Worm (Caenorhabditis elegans) whole organism, young adult: Measurements from ENCODE around the gene Y50D7A.1.

Experiments used
- B0035.1 ChIP-seq: sonication (generic microtip); optimal IDR thresholded peaks from 2 replicates; lab custom pipeline; 2016; ENCODE audit warnings: missing genetic modification characterization, mild to moderate bottlenecking, missing compliant biosample characterization, missing genotype, missing genetic modification reagents
- B0261.1 ChIP-seq: sonication (generic microtip); optimal IDR thresholded peaks from 2 replicates; lab custom pipeline; 2016; ENCODE audit warnings: mild to moderate bottlenecking, missing genetic modification characterization, moderate library complexity, missing compliant biosample characterization
- C17E4.6 ChIP-seq: fragments of 200-800 bp; sonication (Bioruptor generic); IDR thresholded peaks from 2 replicates; pipeline ENCODE4 v1.3.6; 2022; ENCODE audit warnings: missing genetic modification reagents, missing genetic modification characterization, missing compliant biosample characterization
- F22D6.2 ChIP-seq: sonication (generic microtip); optimal IDR thresholded peaks from 2 replicates; lab custom pipeline; 2016; ENCODE audit warnings: mild to moderate bottlenecking, missing genetic modification characterization, missing compliant biosample characterization
- F52B5.7 ChIP-seq: sonication (generic microtip); optimal IDR thresholded peaks from 2 replicates; lab custom pipeline; 2016; ENCODE audit warnings: mild to moderate bottlenecking, missing genetic modification characterization, missing compliant biosample characterization
- K11D2.4 ChIP-seq: fragments of 200-800 bp; sonication (Bioruptor generic); IDR thresholded peaks from 2 replicates; pipeline ENCODE4 v1.3.6; 2022; ENCODE audit warnings: missing genetic modification reagents, missing genetic modification characterization, missing compliant biosample characterization
- Y53F4B.3 ChIP-seq: fragments of 200-800 bp; sonication (Bioruptor generic); IDR thresholded peaks from 2 replicates; pipeline ENCODE4 v1.3.6; 2022; ENCODE audit warnings: missing genetic modification reagents, missing genetic modification characterization, missing compliant biosample characterization
- Y53G8AR.9 ChIP-seq: fragments of 200-800 bp; sonication (Bioruptor generic); conservative IDR thresholded peaks from 2 replicates; pipeline ENCODE4 v1.3.6; 2022; ENCODE audit warnings: missing genetic modification reagents, missing genetic modification characterization, missing compliant biosample characterization
- ZK185.1 ChIP-seq: sonication (generic microtip); optimal IDR thresholded peaks from 2 replicates; lab custom pipeline; 2016; ENCODE audit warnings: mild to moderate bottlenecking, missing genetic modification characterization, missing compliant biosample characterization; ENCODE audit not compliant: poor library complexity, severe bottlenecking
- attf-3 ChIP-seq: fragments of 200-800 bp; sonication (Bioruptor generic); conservative IDR thresholded peaks from 2 replicates; pipeline ENCODE4 v1.3.6; 2022; ENCODE audit warnings: missing genetic modification reagents, missing genetic modification characterization, missing compliant biosample characterization
- attf-5 ChIP-seq: fragments of 200-800 bp; sonication (Bioruptor generic); optimal IDR thresholded peaks from 2 replicates; lab custom pipeline; 2018; ENCODE audit warnings: mild to moderate bottlenecking, missing genetic modification characterization, missing compliant biosample characterization
- attf-6 ChIP-seq: fragments of 200-800 bp; sonication (Bioruptor generic); IDR thresholded peaks from 2 replicates; pipeline ENCODE4 v1.3.6; 2022; ENCODE audit warnings: missing genetic modification reagents, missing genetic modification characterization, missing compliant biosample characterization
- ceh-27 ChIP-seq: fragments of 200-800 bp; sonication (Bioruptor generic); optimal IDR thresholded peaks from 2 replicates; lab custom pipeline; 2018; ENCODE audit warnings: mild to moderate bottlenecking, missing genetic modification characterization, moderate library complexity, missing compliant biosample characterization
- ceh-40 ChIP-seq: fragments of 200-800 bp; sonication (Bioruptor generic); IDR thresholded peaks from 2 replicates; pipeline ENCODE4 v1.3.6; 2022; ENCODE audit warnings: missing genetic modification characterization, missing compliant biosample characterization
- ceh-79 ChIP-seq: sonication (generic microtip); optimal IDR thresholded peaks from 2 replicates; lab custom pipeline; 2017; ENCODE audit warnings: mild to moderate bottlenecking, missing genetic modification characterization, missing compliant biosample characterization
- dox-1 ChIP-seq: fragments of 200-800 bp; sonication (Bioruptor generic); IDR thresholded peaks from 2 replicates; pipeline ENCODE4 v1.3.6; 2022; ENCODE audit warnings: missing genetic modification reagents, missing genetic modification characterization, missing compliant biosample characterization
- ekl-4 ChIP-seq: fragments of 200-800 bp; sonication (Bioruptor generic); IDR thresholded peaks from 2 replicates; pipeline ENCODE4 v1.3.6; 2022; ENCODE audit warnings: missing genetic modification reagents, missing genetic modification characterization, missing compliant biosample characterization
- fkh-3 ChIP-seq: sonication (generic microtip); optimal IDR thresholded peaks from 2 replicates; lab custom pipeline; 2016; ENCODE audit warnings: mild to moderate bottlenecking, missing genetic modification characterization, missing compliant biosample characterization
- him-1 ChIP-seq: sonication (generic microtip); optimal IDR thresholded peaks from 2 replicates; lab custom pipeline; 2016; ENCODE audit warnings: missing genotype, missing genetic modification reagents, missing genetic modification characterization, missing compliant biosample characterization
- hlh-12 ChIP-seq: sonication (generic microtip); optimal IDR thresholded peaks from 2 replicates; lab custom pipeline; 2016; ENCODE audit warnings: missing genetic modification characterization, missing compliant biosample characterization
- hmg-1.2 ChIP-seq: fragments of 200-800 bp; sonication (Bioruptor generic); IDR thresholded peaks from 2 replicates; pipeline ENCODE4 v1.3.6; 2022; ENCODE audit warnings: missing genetic modification reagents, missing genetic modification characterization, missing compliant biosample characterization
- hmg-20 ChIP-seq: fragments of 200-800 bp; sonication (Bioruptor generic); IDR thresholded peaks from 2 replicates; pipeline ENCODE4 v1.3.6; 2022; ENCODE audit warnings: missing genetic modification reagents, missing genetic modification characterization, missing compliant biosample characterization
- hrde-1 ChIP-seq: sonication (generic microtip); optimal IDR thresholded peaks from 2 replicates; lab custom pipeline; 2016; ENCODE audit warnings: missing genetic modification characterization, mild to moderate bottlenecking, missing compliant biosample characterization, moderate library complexity, missing genotype, missing genetic modification reagents, borderline replicate concordance
- lin-26 ChIP-seq: fragments of 200-800 bp; sonication (Bioruptor generic); IDR thresholded peaks from 2 replicates; pipeline ENCODE4 v1.3.6; 2022; ENCODE audit warnings: missing genetic modification reagents, missing genetic modification characterization, missing compliant biosample characterization
- lin-35 ChIP-seq, 3 experiments: fragments of 150-350 bp in 2 of 3; sonication (generic microtip) in 1 of 3; optimal IDR thresholded peaks; 2 replicates each; lab custom pipeline; 2014 to 2018; ENCODE audit warnings: missing biosample characterization in 3 of 3, missing genetic modification characterization in 3 of 3, missing genetic modification reagents in 3 of 3
- lsl-1 ChIP-seq: fragments of 200-800 bp; sonication (Bioruptor generic); optimal IDR thresholded peaks from 2 replicates; lab custom pipeline; 2018; ENCODE audit warnings: mild to moderate bottlenecking, missing genetic modification characterization, moderate library complexity, missing compliant biosample characterization
- madf-3 ChIP-seq: fragments of 200-800 bp; sonication (Bioruptor generic); IDR thresholded peaks from 2 replicates; pipeline ENCODE4 v1.3.6; 2022; ENCODE audit warnings: missing genetic modification reagents, missing genetic modification characterization, missing compliant biosample characterization
- mel-28 ChIP-seq: sonication (generic microtip); optimal IDR thresholded peaks from 2 replicates; lab custom pipeline; 2016; ENCODE audit warnings: borderline replicate concordance, mild to moderate bottlenecking, missing genetic modification characterization, missing compliant biosample characterization
- mxl-1 ChIP-seq: sonication (generic microtip); optimal IDR thresholded peaks from 2 replicates; lab custom pipeline; 2016; ENCODE audit warnings: missing genetic modification characterization, missing compliant biosample characterization
- nfya-2 ChIP-seq: fragments of 200-800 bp; sonication (Bioruptor generic); IDR thresholded peaks from 2 replicates; pipeline ENCODE4 v1.3.6; 2022; ENCODE audit warnings: missing genetic modification reagents, missing genetic modification characterization, missing compliant biosample characterization
- nhr-80 ChIP-seq: sonication (generic microtip); optimal IDR thresholded peaks from 2 replicates; lab custom pipeline; 2016; ENCODE audit warnings: missing genetic modification characterization, missing compliant biosample characterization
- pha-4 ChIP-seq: fragments of 150-350 bp; sonication (generic microtip); optimal IDR thresholded peaks from 2 replicates; lab custom pipeline; 2014; ENCODE audit warnings: missing biosample characterization, missing genetic modification reagents, missing genetic modification characterization
- rcor-1 ChIP-seq: fragments of 200-800 bp; sonication (Bioruptor generic); IDR thresholded peaks from 2 replicates; pipeline ENCODE4 v1.3.6; 2022; ENCODE audit warnings: missing genetic modification reagents, missing genetic modification characterization, missing compliant biosample characterization
- rpc-1 ChIP-seq, 2 experiments: fragments of 150-350 bp in 1 of 2; sonication (generic microtip) in 1 of 2; optimal IDR thresholded peaks; 2 replicates each; lab custom pipeline; 2014 to 2018; ENCODE audit warnings: missing biosample characterization in 1 of 2, missing genetic modification characterization in 1 of 2, missing genetic modification reagents in 1 of 2, missing genotype in 1 of 2
- sdz-38 ChIP-seq: sonication (generic microtip); optimal IDR thresholded peaks from 2 replicates; lab custom pipeline; 2016; ENCODE audit warnings: missing genotype, missing genetic modification characterization, missing compliant biosample characterization
- sea-2 ChIP-seq: fragments of 200-800 bp; sonication (Bioruptor generic); IDR thresholded peaks from 2 replicates; pipeline ENCODE4 v1.3.6; 2022; ENCODE audit warnings: missing genetic modification characterization, missing compliant biosample characterization
- snpc-1.3 ChIP-seq: sonication (generic microtip); optimal IDR thresholded peaks from 2 replicates; lab custom pipeline; 2017; ENCODE audit warnings: missing genetic modification characterization, mild to moderate bottlenecking, missing compliant biosample characterization, antibody characterized with exemption, moderate library complexity, missing genotype, missing genetic modification reagents; ENCODE audit not compliant: insufficient read depth
- snpc-4 ChIP-seq, 5 experiments: fragments of 150-350 bp in 1 of 5; sonication (generic microtip) in 4 of 5; optimal IDR thresholded peaks; 2 replicates each; lab custom pipeline; 2014 to 2018; ENCODE audit warnings: missing genetic modification characterization in 5 of 5, missing biosample characterization in 3 of 5, antibody characterized with exemption in 2 of 5, mild to moderate bottlenecking in 2 of 5, missing compliant biosample characterization in 2 of 5, missing genotype in 2 of 5, moderate library complexity in 2 of 5, missing genetic modification reagents in 1 of 5
- sptf-2 ChIP-seq: fragments of 200-800 bp; sonication (Bioruptor generic); optimal IDR thresholded peaks from 2 replicates; lab custom pipeline; 2018; ENCODE audit warnings: mild to moderate bottlenecking, missing genetic modification characterization, missing compliant biosample characterization
- tbp1 ChIP-seq: fragments of 200-800 bp; sonication (Bioruptor generic); optimal IDR thresholded peaks from 2 replicates; lab custom pipeline; 2018; ENCODE audit warnings: mild to moderate bottlenecking, missing genetic modification characterization, missing compliant biosample characterization
- tbx-9 ChIP-seq: sonication (generic microtip); optimal IDR thresholded peaks from 2 replicates; lab custom pipeline; 2016; ENCODE audit warnings: borderline replicate concordance, missing genetic modification characterization, inconsistent platforms, missing compliant biosample characterization
- unc-130 ChIP-seq: sonication (generic microtip); optimal IDR thresholded peaks from 2 replicates; lab custom pipeline; 2016; ENCODE audit warnings: missing genetic modification reagents, missing genetic modification characterization, missing compliant biosample characterization
- zim-3 ChIP-seq: sonication (generic microtip); optimal IDR thresholded peaks from 2 replicates; lab custom pipeline; 2017; ENCODE audit warnings: mild to moderate bottlenecking, missing genetic modification characterization, moderate library complexity, missing compliant biosample characterization
- ztf-22 ChIP-seq: fragments of 200-800 bp; sonication (Bioruptor generic); optimal IDR thresholded peaks from 2 replicates; lab custom pipeline; 2018; ENCODE audit warnings: mild to moderate bottlenecking, missing genetic modification characterization, moderate library complexity, missing compliant biosample characterization
- ztf-6 ChIP-seq: fragments of 200-800 bp; sonication (Bioruptor generic); IDR thresholded peaks from 2 replicates; pipeline ENCODE4 v1.3.6; 2022; ENCODE audit warnings: missing genetic modification reagents, missing genetic modification characterization, missing compliant biosample characterization

The Y50D7A.1 gene

DNA sequence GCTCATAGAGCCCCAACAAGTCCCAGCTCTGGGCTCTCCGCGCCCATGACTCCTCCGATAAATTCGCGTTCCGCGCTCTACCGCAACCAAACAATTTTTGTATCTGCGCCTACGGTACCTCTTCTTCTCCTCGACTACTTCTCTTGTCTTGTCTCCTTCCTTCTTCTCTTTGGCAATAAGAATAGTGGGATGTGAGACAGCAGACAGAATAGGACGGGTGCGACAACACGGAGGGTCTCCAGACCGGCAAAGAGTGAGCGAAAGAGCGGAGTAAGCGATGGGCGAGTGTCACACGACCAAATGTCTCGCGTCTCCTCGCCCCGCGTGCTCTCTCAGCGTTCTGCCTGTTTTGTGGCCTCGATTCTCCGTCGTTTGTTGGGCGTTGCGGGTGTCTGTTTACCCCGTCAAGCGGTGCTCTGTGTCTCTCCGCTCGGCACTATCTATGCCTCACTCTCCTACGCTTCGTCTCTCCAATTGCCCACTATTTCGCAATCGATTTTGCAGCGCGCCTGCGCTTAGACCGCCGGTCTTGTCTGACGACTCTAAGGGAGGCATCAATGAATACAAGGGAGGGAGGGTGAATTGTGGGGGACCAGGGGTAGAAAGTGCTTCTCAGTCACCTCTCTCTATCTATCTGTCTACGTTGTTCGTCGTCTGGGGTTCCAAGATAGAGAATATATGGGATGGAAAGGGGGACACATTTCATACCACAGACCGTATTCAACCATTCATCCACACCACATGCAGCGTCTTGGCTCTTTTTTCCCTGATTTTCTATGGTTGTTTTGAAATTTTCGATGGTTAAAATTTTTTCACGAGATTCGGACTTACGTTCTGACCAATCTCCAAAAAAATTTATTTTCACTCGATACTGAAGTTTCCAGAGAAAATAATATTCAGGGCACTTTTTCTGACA lies 62.4 kb downstream of the Y50D7A.1 start, which contains the start of gene gei-4 (continued):
- TF ChIP-seq K11D2.4 (no peak), mel-28 (peak; percentile 24), ceh-79 (peak; percentile 40), sdz-38 (tag; lab: Kevin White, UChicago) (no peak), nfya-2 (GFP tag; lab: Robert Waterston, UW) (no peak), snpc-1.3 (tag; lab: Kevin White, UChicago) (no peak), C17E4.6 (no peak), snpc-4 (GFP tag; optimal IDR thresholded peaks at IDR 0.05; lab: Kevin White, UChicago) (no peak), snpc-4 (tag; optimal IDR thresholded peaks at IDR 0.05; lab: Kevin White, UChicago) (peak in 2 of 4 experiments; percentile 55 to 79), hmg-1.2 (peak; percentile 98), sptf-2 (GFP tag; lab: Kevin White, UChicago) (peak; percentile 86), fkh-3 (tag; lab: Kevin White, UChicago) (no peak), nhr-80 (tag; lab: Kevin White, UChicago) (peak; percentile 91), pha-4 (tag; lab: Kevin White, UChicago) (no peak), lsl-1 (no peak), attf-5 (peak; percentile 85), Y53F4B.3 (GFP tag; lab: Robert Waterston, UW) (no peak), lin-26 (GFP tag; lab: Robert Waterston, UW) (peak; percentile 46; the same call in 1 of the 2 replicates), attf-6 (no peak), tbx-9 (tag; lab: Kevin White, UChicago) (no peak), Y53G8AR.9 (GFP tag; lab: Robert Waterston, UW) (peak; percentile 73; the same call in 1 of the 2 replicates), lin-35 (GFP tag; optimal IDR thresholded peaks at IDR 0.05; lab: Kevin White, UChicago) (peak in 1 of 3 experiments; percentile 52), hrde-1 (no peak), rcor-1 (GFP tag; lab: Robert Waterston, UW) (0 out of 2 replicates have a peak, but pooled peaks have one; percentile 5), ceh-40 (GFP tag; lab: Robert Waterston, UW) (no peak), hlh-12 (no peak), F52B5.7 (tag; lab: Kevin White, UChicago) (no peak), tbp1 (GFP tag; lab: Kevin White, UChicago) (peak; percentile 50), ceh-27 (GFP tag; lab: Kevin White, UChicago) (peak; percentile 82), ekl-4 (peak; percentile 64), attf-3 (peak; percentile 48; the same call in 1 of the 2 replicates), ZK185.1 (tag; lab: Kevin White, UChicago) (no peak), him-1 (no peak), B0035.1 (tag; lab: Kevin White, UChicago) (peak; percentile 63), mxl-1 (peak; percentile 28), F22D6.2 (peak; percentile 51), ztf-22 (GFP tag; lab: Kevin White, UChicago) (no peak), unc-130 (GFP tag; lab: Kevin White, UChicago) (no peak), madf-3 (GFP tag; lab: Robert Waterston, UW) (0 out of 2 replicates have a peak, but pooled peaks have one; percentile 21), sea-2 (GFP tag; lab: Robert Waterston, UW) (0 out of 2 replicates have a peak, but pooled peaks have one; percentile 8), hmg-20 (GFP tag; lab: Robert Waterston, UW) (peak; percentile 54; the same call in 1 of the 2 replicates), rpc-1 (optimal IDR thresholded peaks at IDR 0.05; lab: Kevin White, UChicago) (no peak), rpc-1 (tag; optimal IDR thresholded peaks at IDR 0.05; lab: Kevin White, UChicago) (no peak), B0261.1 (tag; lab: Kevin White, UChicago) (no peak), zim-3 (tag; lab: Kevin White, UChicago) (no peak), dox-1 (GFP tag; lab: Robert Waterston, UW) (peak; percentile 81), ztf-6 (GFP tag; lab: Robert Waterston, UW) (0 out of 2 replicates have a peak, but pooled peaks have one; percentile 15)
